Worm (Caenorhabditis elegans) whole organism, late embryonic: ENCODE results near the gene nlp-7.

Experiments used
- C38D4.7 ChIP-seq: fragments of 200-800 bp; sonication (Bioruptor generic); optimal IDR thresholded peaks from 2 replicates; lab custom pipeline; 2018; ENCODE audit warnings: mild to moderate bottlenecking, missing genetic modification characterization, moderate library complexity, missing compliant biosample characterization
- F13H6.1 ChIP-seq: sonication (generic microtip); optimal IDR thresholded peaks from 2 replicates; lab custom pipeline; 2016; ENCODE audit warnings: missing genetic modification characterization, missing compliant biosample characterization
- K02D7.2 ChIP-seq: sonication (generic microtip); optimal IDR thresholded peaks from 2 replicates; lab custom pipeline; 2017; ENCODE audit warnings: mild to moderate bottlenecking, missing genetic modification characterization, missing compliant biosample characterization
- T23F11.4 ChIP-seq: fragments of 200-800 bp; sonication (Bioruptor generic); optimal IDR thresholded peaks from 2 replicates; lab custom pipeline; 2018; ENCODE audit warnings: mild to moderate bottlenecking, missing genetic modification characterization, missing compliant biosample characterization
- ama-1 ChIP-seq: fragments of 150-350 bp; optimal IDR thresholded peaks from 2 replicates; lab custom pipeline; 2014
- ceh-14 ChIP-seq: sonication (generic microtip); optimal IDR thresholded peaks from 2 replicates; lab custom pipeline; 2016; ENCODE audit warnings: missing genotype, missing genetic modification characterization, missing compliant biosample characterization
- ceh-18 ChIP-seq: sonication (generic microtip); optimal IDR thresholded peaks from 2 replicates; lab custom pipeline; 2016; ENCODE audit warnings: missing genetic modification characterization, missing compliant biosample characterization
- ceh-19 ChIP-seq: fragments of 200-800 bp; sonication (Bioruptor generic); optimal IDR thresholded peaks from 2 replicates; lab custom pipeline; 2018; ENCODE audit warnings: mild to moderate bottlenecking, missing genetic modification characterization, missing compliant biosample characterization
- ceh-2 ChIP-seq: sonication (generic microtip); optimal IDR thresholded peaks from 2 replicates; lab custom pipeline; 2016; ENCODE audit warnings: missing genotype, missing genetic modification characterization, missing compliant biosample characterization
- ceh-22 ChIP-seq: sonication (generic microtip); optimal IDR thresholded peaks from 2 replicates; lab custom pipeline; 2017; ENCODE audit warnings: missing biosample characterization, missing genetic modification characterization
- ceh-24 ChIP-seq: sonication (generic microtip); optimal IDR thresholded peaks from 2 replicates; lab custom pipeline; 2016; ENCODE audit warnings: mild to moderate bottlenecking, missing genetic modification characterization, missing compliant biosample characterization
- ceh-30 ChIP-seq: fragments of 150-350 bp; optimal IDR thresholded peaks from 2 replicates; lab custom pipeline; 2014; ENCODE audit warnings: missing biosample characterization, missing genetic modification characterization
- ceh-31 ChIP-seq: sonication (generic microtip); optimal IDR thresholded peaks from 2 replicates; lab custom pipeline; 2016; ENCODE audit warnings: missing genetic modification characterization, missing compliant biosample characterization
- ceh-34 ChIP-seq: sonication (generic microtip); optimal IDR thresholded peaks from 2 replicates; lab custom pipeline; 2016; ENCODE audit warnings: mild to moderate bottlenecking, missing genetic modification characterization, missing compliant biosample characterization
- ceh-45 ChIP-seq: fragments of 200-800 bp; sonication (Bioruptor generic); IDR thresholded peaks from 2 replicates; pipeline ENCODE4 v1.3.6; 2022; ENCODE audit warnings: missing genetic modification reagents, missing genetic modification characterization, missing compliant biosample characterization
- ceh-48 ChIP-seq: sonication (generic microtip); optimal IDR thresholded peaks from 2 replicates; lab custom pipeline; 2016; ENCODE audit warnings: missing genetic modification characterization, inconsistent platforms, missing compliant biosample characterization
- ceh-6 ChIP-seq: fragments of 200-800 bp; sonication (Bioruptor generic); optimal IDR thresholded peaks from 2 replicates; lab custom pipeline; 2018; ENCODE audit warnings: mild to moderate bottlenecking, missing genetic modification characterization, missing compliant biosample characterization
- che-1 ChIP-seq: sonication (generic microtip); optimal IDR thresholded peaks from 2 replicates; lab custom pipeline; 2016; ENCODE audit warnings: mild to moderate bottlenecking, missing genetic modification characterization, missing compliant biosample characterization
- elt-4 ChIP-seq: sonication (generic microtip); optimal IDR thresholded peaks from 2 replicates; lab custom pipeline; 2016; ENCODE audit warnings: missing genetic modification characterization, missing compliant biosample characterization
- ets-4 ChIP-seq: sonication (generic microtip); optimal IDR thresholded peaks from 2 replicates; lab custom pipeline; 2016; ENCODE audit warnings: missing genetic modification characterization, missing compliant biosample characterization
- fax-1 ChIP-seq: sonication (generic microtip); optimal IDR thresholded peaks from 2 replicates; lab custom pipeline; 2016; ENCODE audit warnings: missing genotype, missing genetic modification characterization, missing compliant biosample characterization
- fkh-10 ChIP-seq: fragments of 150-350 bp; optimal IDR thresholded peaks from 2 replicates; lab custom pipeline; 2014; ENCODE audit warnings: missing biosample characterization, missing genetic modification reagents, missing genetic modification characterization
- fkh-6 ChIP-seq: sonication (generic microtip); optimal IDR thresholded peaks from 2 replicates; lab custom pipeline; 2016; ENCODE audit warnings: missing genetic modification characterization, missing compliant biosample characterization
- hlh-13 ChIP-seq: fragments of 200-800 bp; sonication (Bioruptor generic); optimal IDR thresholded peaks from 2 replicates; lab custom pipeline; 2018; ENCODE audit warnings: mild to moderate bottlenecking, missing genetic modification characterization, missing compliant biosample characterization
- hlh-15 ChIP-seq: sonication (generic microtip); optimal IDR thresholded peaks from 2 replicates; lab custom pipeline; 2016; ENCODE audit warnings: missing genetic modification characterization, missing compliant biosample characterization
- hlh-30 ChIP-seq: sonication (generic microtip); optimal IDR thresholded peaks from 2 replicates; lab custom pipeline; 2017; ENCODE audit warnings: antibody characterized with exemption, missing genetic modification characterization, missing compliant biosample characterization; ENCODE audit not compliant: insufficient read depth
- hlh-6 ChIP-seq: sonication (generic microtip); optimal IDR thresholded peaks from 2 replicates; lab custom pipeline; 2016; ENCODE audit warnings: missing genotype, missing genetic modification characterization, missing compliant biosample characterization
- hlh-8 ChIP-seq: sonication (generic microtip); optimal IDR thresholded peaks from 2 replicates; lab custom pipeline; 2016; ENCODE audit warnings: missing genotype, missing genetic modification characterization, missing compliant biosample characterization
- lin-11 ChIP-seq: fragments of 200-800 bp; sonication (Bioruptor generic); optimal IDR thresholded peaks from 2 replicates; lab custom pipeline; 2018; ENCODE audit warnings: mild to moderate bottlenecking, missing genetic modification characterization, missing compliant biosample characterization
- madf-2 ChIP-seq: sonication (generic microtip); optimal IDR thresholded peaks from 2 replicates; lab custom pipeline; 2017; ENCODE audit warnings: missing genetic modification characterization, missing compliant biosample characterization
- mec-3 ChIP-seq: sonication (generic microtip); optimal IDR thresholded peaks from 2 replicates; lab custom pipeline; 2016; ENCODE audit warnings: borderline replicate concordance, missing genetic modification characterization, missing compliant biosample characterization
- nhr-11 ChIP-seq: fragments of 150-350 bp; optimal IDR thresholded peaks from 2 replicates; lab custom pipeline; 2014; ENCODE audit warnings: missing biosample characterization, missing genetic modification characterization
- nhr-232 ChIP-seq: sonication (generic microtip); optimal IDR thresholded peaks from 2 replicates; lab custom pipeline; 2016; ENCODE audit warnings: missing genetic modification characterization, missing compliant biosample characterization
- npax-4 ChIP-seq: sonication (generic microtip); optimal IDR thresholded peaks from 2 replicates; lab custom pipeline; 2016; ENCODE audit warnings: missing genetic modification characterization, missing compliant biosample characterization
- pag-3 ChIP-seq: sonication (generic microtip); optimal IDR thresholded peaks from 2 replicates; lab custom pipeline; 2016; ENCODE audit warnings: missing compliant biosample characterization, missing genetic modification characterization, borderline replicate concordance
- pat-9 ChIP-seq: fragments of 200-800 bp; sonication (Bioruptor generic); optimal IDR thresholded peaks from 2 replicates; lab custom pipeline; 2018; ENCODE audit warnings: mild to moderate bottlenecking, missing genetic modification characterization, moderate library complexity, missing compliant biosample characterization
- pha-2 ChIP-seq: sonication (generic microtip); optimal IDR thresholded peaks from 2 replicates; lab custom pipeline; 2017; ENCODE audit warnings: mild to moderate bottlenecking, missing genetic modification characterization, missing compliant biosample characterization
- pha-4 ChIP-seq: fragments of 150-350 bp; optimal IDR thresholded peaks from 2 replicates; lab custom pipeline; 2018; ENCODE audit warnings: missing biosample characterization, missing genetic modification reagents, missing genetic modification characterization
- pqm-1 ChIP-seq: sonication (generic microtip); optimal IDR thresholded peaks from 2 replicates; lab custom pipeline; 2016; ENCODE audit warnings: missing genetic modification characterization, missing compliant biosample characterization
- pros-1 ChIP-seq: fragments of 150-350 bp; optimal IDR thresholded peaks from 2 replicates; lab custom pipeline; 2014; ENCODE audit warnings: missing biosample characterization, missing genetic modification reagents, missing genetic modification characterization
- ref-2 ChIP-seq: sonication (generic microtip); optimal IDR thresholded peaks from 2 replicates; lab custom pipeline; 2016; ENCODE audit warnings: missing genetic modification characterization, missing compliant biosample characterization
- rnt-1 ChIP-seq: sonication (generic microtip); optimal IDR thresholded peaks from 2 replicates; lab custom pipeline; 2016; ENCODE audit warnings: missing genetic modification characterization, missing compliant biosample characterization
- sox-2 ChIP-seq: fragments of 200-800 bp; sonication (Bioruptor generic); IDR thresholded peaks from 2 replicates; pipeline ENCODE4 v1.3.6; 2022; ENCODE audit warnings: missing genetic modification reagents, missing genetic modification characterization, missing compliant biosample characterization
- syd-9 ChIP-seq: sonication (generic microtip); optimal IDR thresholded peaks from 2 replicates; lab custom pipeline; 2016; ENCODE audit warnings: mild to moderate bottlenecking, missing genetic modification characterization, moderate library complexity, missing compliant biosample characterization
- tbx-2 ChIP-seq: sonication (generic microtip); optimal IDR thresholded peaks from 2 replicates; lab custom pipeline; 2016; ENCODE audit warnings: missing genetic modification characterization, missing compliant biosample characterization
- tbx-7 ChIP-seq: sonication (generic microtip); optimal IDR thresholded peaks from 2 replicates; lab custom pipeline; 2016; ENCODE audit warnings: missing genotype, missing genetic modification characterization, missing compliant biosample characterization
- ttx-3 ChIP-seq: sonication (generic microtip); optimal IDR thresholded peaks from 2 replicates; lab custom pipeline; 2016; ENCODE audit warnings: missing genetic modification reagents, missing genetic modification characterization, missing compliant biosample characterization
- unc-55 ChIP-seq: sonication (generic microtip); optimal IDR thresholded peaks from 2 replicates; lab custom pipeline; 2017; ENCODE audit warnings: missing biosample characterization, missing genetic modification reagents, missing genetic modification characterization
- unc-86 ChIP-seq: sonication (generic microtip); optimal IDR thresholded peaks from 2 replicates; lab custom pipeline; 2016; ENCODE audit warnings: missing genetic modification characterization, missing compliant biosample characterization
- zip-5 ChIP-seq: sonication (generic microtip); optimal IDR thresholded peaks from 2 replicates; lab custom pipeline; 2016; ENCODE audit warnings: missing genetic modification characterization, missing compliant biosample characterization

nlp-7 gene

DNA sequence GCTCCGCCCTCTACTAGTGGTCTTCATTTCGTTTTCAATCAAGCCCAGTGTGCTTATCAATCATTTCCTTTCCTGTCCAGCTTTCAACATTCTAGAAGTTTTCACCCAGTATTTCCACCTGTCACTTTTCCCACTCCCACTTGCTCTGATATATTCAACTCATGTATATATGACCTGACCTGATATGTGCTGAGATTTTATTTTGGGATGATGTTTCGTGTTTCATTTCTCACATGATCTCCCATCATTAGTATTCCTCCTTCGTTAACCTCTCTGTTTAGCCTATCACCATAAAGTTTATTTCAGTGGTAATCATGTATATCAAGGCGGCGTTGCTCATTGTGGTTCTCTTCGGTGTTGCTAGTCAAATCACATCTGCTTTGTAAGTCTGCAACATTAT is at the start of gene nlp-7:
nlp-7 (plus strand) TSS at position 301 of the 400 bp plus-strand sequence.
- no peak for TF ChIP-seq pag-3 (tag; lab: Kevin White, UChicago)
- no peak for TF ChIP-seq unc-55
- no peak for TF ChIP-seq madf-2
- TF ChIP-seq ceh-2 = no peak
- TF ChIP-seq zip-5 (tag; lab: Kevin White, UChicago) = no peak
- no peak for TF ChIP-seq sox-2
- no peak for TF ChIP-seq ceh-6 (GFP tag; lab: Kevin White, UChicago)
- no peak for TF ChIP-seq ref-2 (tag; lab: Kevin White, UChicago)
- TF ChIP-seq ceh-31 (tag; lab: Kevin White, UChicago) = no peak
- TF ChIP-seq ceh-18 = no peak
- TF ChIP-seq che-1 = no peak
- no peak for TF ChIP-seq pat-9 (tag; lab: Kevin White, UChicago)
- no peak for TF ChIP-seq ceh-22
- TF ChIP-seq F13H6.1 = no peak
- TF ChIP-seq tbx-7 (tag; lab: Kevin White, UChicago) = no peak
- no peak for TF ChIP-seq unc-86 (tag; lab: Kevin White, UChicago)
- no peak for TF ChIP-seq ceh-30 (tag; lab: Kevin White, UChicago)

DNA sequence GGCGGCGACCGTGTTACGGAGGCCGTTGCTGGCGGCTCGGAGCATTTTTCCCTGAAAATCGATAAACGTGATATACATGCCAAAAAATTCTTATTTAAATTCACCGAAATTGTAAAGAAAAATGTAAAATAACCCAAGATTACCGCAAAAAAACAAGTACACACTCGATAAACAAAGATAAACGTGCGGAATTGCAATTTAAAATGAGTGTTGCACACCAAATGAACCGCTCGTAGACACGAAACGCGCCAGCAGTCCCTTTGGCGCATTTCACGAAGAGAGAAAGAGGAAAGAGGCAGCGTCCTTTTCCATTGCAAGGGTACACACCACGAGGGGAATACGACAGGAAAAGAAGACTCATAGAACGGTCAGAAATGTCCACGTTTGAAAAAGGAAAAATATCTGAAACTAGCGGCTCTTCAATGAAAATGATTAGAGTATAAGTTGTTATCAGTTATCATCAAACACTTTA is 47.0 kb upstream of the nlp-7 start, which contains the start of gene sdha-1:
sdha-1 (minus strand) TSS at position 51 of the 472 bp plus-strand sequence.
- TF ChIP-seq nhr-232 = no peak
- no peak for TF ChIP-seq unc-55
- TF ChIP-seq ceh-2 = no peak
- TF ChIP-seq pros-1 (tag; lab: Kevin White, UChicago) = peak; percentile 8
- peak; percentile 21 for TF ChIP-seq ceh-19 (GFP tag; lab: Kevin White, UChicago)
- peak; percentile 23 for TF ChIP-seq rnt-1
- TF ChIP-seq syd-9 (tag; lab: Kevin White, UChicago) = no peak
- TF ChIP-seq ceh-45 = no peak
- TF ChIP-seq hlh-15 (tag; lab: Kevin White, UChicago) = no peak
- TF ChIP-seq nhr-11 = no peak
- no peak for TF ChIP-seq hlh-6 (tag; lab: Kevin White, UChicago)
- no peak for TF ChIP-seq pag-3 (tag; lab: Kevin White, UChicago)
- TF ChIP-seq hlh-30 (tag; lab: Kevin White, UChicago) = peak; percentile 61
- no peak for TF ChIP-seq unc-86 (tag; lab: Kevin White, UChicago)
- TF ChIP-seq ceh-6 (GFP tag; lab: Kevin White, UChicago) = no peak
- no peak for TF ChIP-seq ama-1 (lab: Kevin White, UChicago)
- TF ChIP-seq ceh-30 (tag; lab: Kevin White, UChicago) = peak; percentile 32
- no peak for TF ChIP-seq tbx-7 (tag; lab: Kevin White, UChicago)
- no peak for TF ChIP-seq T23F11.4 (GFP tag; lab: Kevin White, UChicago)
- peak; percentile 8 for TF ChIP-seq ceh-14
- TF ChIP-seq K02D7.2 (tag; lab: Kevin White, UChicago) = no peak
- no peak for TF ChIP-seq npax-4 (tag; lab: Kevin White, UChicago)
- TF ChIP-seq tbx-2 (tag; lab: Kevin White, UChicago) = peak; percentile 54
- no peak for TF ChIP-seq F13H6.1
- TF ChIP-seq ceh-34 (tag; lab: Kevin White, UChicago) = peak; percentile 41
- TF ChIP-seq pha-2 (tag; lab: Kevin White, UChicago) = no peak
- no peak for TF ChIP-seq lin-11 (tag; lab: Kevin White, UChicago)
- no peak for TF ChIP-seq fkh-6 (tag; lab: Kevin White, UChicago)
- no peak for TF ChIP-seq pat-9 (tag; lab: Kevin White, UChicago)
- no peak for TF ChIP-seq madf-2
- TF ChIP-seq ceh-18 = peak; percentile 25
- TF ChIP-seq ceh-31 (tag; lab: Kevin White, UChicago) = peak; percentile 76
- no peak for TF ChIP-seq fkh-10 (GFP tag; lab: Kevin White, UChicago)
- TF ChIP-seq ceh-48 = no peak
- TF ChIP-seq mec-3 (tag; lab: Kevin White, UChicago) = no peak
- peak; percentile 22 for TF ChIP-seq ref-2 (tag; lab: Kevin White, UChicago)
- peak; percentile 42 for TF ChIP-seq pqm-1 (tag; lab: Kevin White, UChicago)
- no peak for TF ChIP-seq C38D4.7 (GFP tag; lab: Kevin White, UChicago)
- TF ChIP-seq hlh-13 (GFP tag; lab: Kevin White, UChicago) = no peak
- TF ChIP-seq ceh-24 = no peak
- TF ChIP-seq fax-1 (tag; lab: Kevin White, UChicago) = no peak
- no peak for TF ChIP-seq pha-4
- TF ChIP-seq ets-4 = no peak
- no peak for TF ChIP-seq elt-4
- TF ChIP-seq che-1 = no peak
- TF ChIP-seq ttx-3 = no peak
- no peak for TF ChIP-seq zip-5 (tag; lab: Kevin White, UChicago)
- TF ChIP-seq hlh-8 (tag; lab: Kevin White, UChicago) = no peak
